Worm (Caenorhabditis elegans) whole organism, L1 larva: ENCODE results near the gene ugt-61.

Experiments
- C04F5.9 ChIP-seq: sonication (generic microtip); optimal IDR thresholded peaks from 2 replicates; lab custom pipeline; 2016; ENCODE audit warnings: missing genetic modification characterization, missing compliant biosample characterization
- C34B4.2 ChIP-seq: sonication (generic microtip); optimal IDR thresholded peaks from 2 replicates; lab custom pipeline; 2017; ENCODE audit warnings: mild to moderate bottlenecking, missing genetic modification characterization, missing compliant biosample characterization
- aha-1 ChIP-seq: fragments of 150-350 bp; optimal IDR thresholded peaks from 2 replicates; lab custom pipeline; 2014; ENCODE audit warnings: missing biosample characterization, missing genetic modification characterization
- alr-1 ChIP-seq: fragments of 200-800 bp; sonication (Bioruptor generic); optimal IDR thresholded peaks from 2 replicates; lab custom pipeline; 2018; ENCODE audit warnings: borderline replicate concordance, mild to moderate bottlenecking, missing genetic modification characterization, missing compliant biosample characterization
- ama-1 ChIP-seq: fragments of 150-350 bp; optimal IDR thresholded peaks from 2 replicates; lab custom pipeline; 2014
- blmp-1 ChIP-seq: fragments of 150-350 bp; optimal IDR thresholded peaks from 2 replicates; lab custom pipeline; 2014; ENCODE audit warnings: missing biosample characterization, missing genetic modification characterization
- ceh-63 ChIP-seq: fragments of 200-800 bp; sonication (Bioruptor generic); optimal IDR thresholded peaks from 2 replicates; lab custom pipeline; 2018; ENCODE audit warnings: mild to moderate bottlenecking, missing genetic modification characterization, missing compliant biosample characterization
- dpl-1 ChIP-seq, 3 experiments: fragments of 150-350 bp in 2 of 3; sonication (generic microtip) in 1 of 3; optimal IDR thresholded peaks; 2 replicates each; lab custom pipeline; 2014 to 2017; ENCODE audit warnings: missing biosample characterization in 3 of 3, missing genetic modification characterization in 3 of 3, missing genetic modification reagents in 3 of 3
- dsc-1 ChIP-seq: sonication (generic microtip); optimal IDR thresholded peaks from 2 replicates; lab custom pipeline; 2016; ENCODE audit warnings: mild to moderate bottlenecking, missing genetic modification characterization, missing compliant biosample characterization
- egl-13 ChIP-seq: sonication (generic microtip); optimal IDR thresholded peaks from 2 replicates; lab custom pipeline; 2016; ENCODE audit warnings: missing genotype, missing genetic modification reagents, missing genetic modification characterization, missing compliant biosample characterization
- egl-27 ChIP-seq, 2 experiments: fragments of 150-350 bp in 1 of 2; sonication (generic microtip); optimal IDR thresholded peaks; 3 replicates each; lab custom pipeline; 2017 to 2018; ENCODE audit warnings: missing biosample characterization in 2 of 2, missing genetic modification characterization in 2 of 2, missing genetic modification reagents in 2 of 2
- elt-2 ChIP-seq: sonication (generic microtip); optimal IDR thresholded peaks from 2 replicates; lab custom pipeline; 2016; ENCODE audit warnings: missing genetic modification characterization, mild to moderate bottlenecking, inconsistent platforms, missing compliant biosample characterization, missing genetic modification reagents
- elt-3 ChIP-seq, 6 experiments: fragments of 150-350 bp in 1 of 6; sonication (generic microtip); optimal IDR thresholded peaks; 2 replicates each; lab custom pipeline; 2017 to 2018; ENCODE audit warnings: missing biosample characterization in 6 of 6, missing genetic modification characterization in 6 of 6, inconsistent platforms in 1 of 6
- ets-5 ChIP-seq: fragments of 200-800 bp; sonication (Bioruptor generic); IDR thresholded peaks from 2 replicates; pipeline ENCODE4 v1.3.6; 2022; ENCODE audit warnings: missing genetic modification characterization, missing compliant biosample characterization
- fkh-4 ChIP-seq: sonication (generic microtip); optimal IDR thresholded peaks from 2 replicates; lab custom pipeline; 2016; ENCODE audit warnings: missing compliant biosample characterization, missing genetic modification characterization, borderline replicate concordance
- fkh-8 ChIP-seq: sonication (generic microtip); optimal IDR thresholded peaks from 2 replicates; lab custom pipeline; 2016; ENCODE audit warnings: mild to moderate bottlenecking, missing genetic modification characterization, missing compliant biosample characterization
- fos-1 ChIP-seq: fragments of 150-350 bp; optimal IDR thresholded peaks from 2 replicates; lab custom pipeline; 2014; ENCODE audit warnings: missing biosample characterization, missing genetic modification characterization
- hlh-17 ChIP-seq: fragments of 200-800 bp; sonication (Bioruptor generic); optimal IDR thresholded peaks from 2 replicates; lab custom pipeline; 2018; ENCODE audit warnings: missing genetic modification characterization, mild to moderate bottlenecking, missing compliant biosample characterization, moderate library complexity, borderline replicate concordance
- hpl-2 ChIP-seq: fragments of 150-350 bp; optimal IDR thresholded peaks from 2 replicates; lab custom pipeline; 2014; ENCODE audit warnings: missing biosample characterization, missing genetic modification reagents, missing genetic modification characterization
- irx-1 ChIP-seq: sonication (generic microtip); optimal IDR thresholded peaks from 2 replicates; lab custom pipeline; 2016; ENCODE audit warnings: missing genetic modification characterization, missing compliant biosample characterization
- isw-1 ChIP-seq: fragments of 200-800 bp; sonication (Bioruptor generic); IDR thresholded peaks from 2 replicates; pipeline ENCODE4 v1.3.6; 2022; ENCODE audit warnings: missing genetic modification characterization, missing compliant biosample characterization
- jun-1 ChIP-seq: fragments of 150-350 bp; optimal IDR thresholded peaks from 2 replicates; lab custom pipeline; 2014; ENCODE audit warnings: missing biosample characterization, missing genetic modification reagents, missing genetic modification characterization
- lin-13 ChIP-seq: fragments of 150-350 bp; optimal IDR thresholded peaks from 2 replicates; lab custom pipeline; 2014; ENCODE audit warnings: missing biosample characterization, missing genetic modification reagents, missing genetic modification characterization
- lin-14 ChIP-seq: fragments of 200-800 bp; sonication (Bioruptor generic); optimal IDR thresholded peaks from 2 replicates; lab custom pipeline; 2018; ENCODE audit warnings: mild to moderate bottlenecking, missing genetic modification characterization, moderate library complexity, missing compliant biosample characterization
- lin-15B ChIP-seq: fragments of 150-350 bp; sonication (generic microtip); optimal IDR thresholded peaks from 3 replicates; lab custom pipeline; 2014; ENCODE audit warnings: missing biosample characterization, missing genetic modification characterization
- lin-39 ChIP-seq: fragments of 150-350 bp; optimal IDR thresholded peaks from 2 replicates; lab custom pipeline; 2014; ENCODE audit warnings: missing biosample characterization, missing genetic modification reagents, missing genetic modification characterization
- lsy-2 ChIP-seq, 2 experiments: fragments of 150-350 bp; optimal IDR thresholded peaks; 2 replicates each; lab custom pipeline; 2014; ENCODE audit warnings: missing biosample characterization in 2 of 2, missing genetic modification characterization in 2 of 2
- mab-9 ChIP-seq: fragments of 200-800 bp; sonication (Bioruptor generic); IDR thresholded peaks from 2 replicates; pipeline ENCODE4 v1.3.6; 2022; ENCODE audit warnings: missing genetic modification reagents, missing genetic modification characterization, missing compliant biosample characterization
- mef-2 ChIP-seq: fragments of 150-350 bp; optimal IDR thresholded peaks from 2 replicates; lab custom pipeline; 2014; ENCODE audit warnings: missing biosample characterization, missing genetic modification characterization
- mep-1 ChIP-seq: fragments of 150-350 bp; optimal IDR thresholded peaks from 2 replicates; lab custom pipeline; 2014; ENCODE audit warnings: missing biosample characterization, missing genetic modification characterization
- nhr-11 ChIP-seq: fragments of 150-350 bp; optimal IDR thresholded peaks from 2 replicates; lab custom pipeline; 2014; ENCODE audit warnings: missing biosample characterization, missing genetic modification characterization
- nhr-20 ChIP-seq: sonication (generic microtip); optimal IDR thresholded peaks from 2 replicates; lab custom pipeline; 2016; ENCODE audit warnings: mild to moderate bottlenecking, missing genetic modification characterization, missing compliant biosample characterization
- nhr-28 ChIP-seq: fragments of 150-350 bp; optimal IDR thresholded peaks from 2 replicates; lab custom pipeline; 2014; ENCODE audit warnings: missing biosample characterization, missing genetic modification characterization
- nhr-47 ChIP-seq: sonication (generic microtip); optimal IDR thresholded peaks from 2 replicates; lab custom pipeline; 2016; ENCODE audit warnings: mild to moderate bottlenecking, missing genetic modification characterization, moderate library complexity, missing compliant biosample characterization
- nhr-76 ChIP-seq: sonication (generic microtip); optimal IDR thresholded peaks from 2 replicates; lab custom pipeline; 2017; ENCODE audit warnings: missing biosample characterization, missing genetic modification characterization
- nhr-84 ChIP-seq: sonication (generic microtip); optimal IDR thresholded peaks from 2 replicates; lab custom pipeline; 2017; ENCODE audit warnings: missing biosample characterization, missing genetic modification characterization
- nhr-85 ChIP-seq: sonication (generic microtip); peaks from one replicate; lab custom pipeline; 2016; ENCODE audit warnings: missing genetic modification characterization, inconsistent platforms, missing compliant biosample characterization
- nhr-90 ChIP-seq: sonication (generic microtip); optimal IDR thresholded peaks from 2 replicates; lab custom pipeline; 2016; ENCODE audit warnings: mild to moderate bottlenecking, missing genetic modification characterization, missing compliant biosample characterization; ENCODE audit not compliant: poor library complexity
- pqm-1 ChIP-seq: sonication (generic microtip); optimal IDR thresholded peaks from 3 replicates; lab custom pipeline; 2017; ENCODE audit warnings: missing biosample characterization, missing genetic modification characterization
- skn-1 ChIP-seq: fragments of 150-350 bp; optimal IDR thresholded peaks from 2 replicates; lab custom pipeline; 2014; ENCODE audit warnings: missing biosample characterization, missing genetic modification characterization
- snpc-4 ChIP-seq: fragments of 150-350 bp; optimal IDR thresholded peaks from 2 replicates; lab custom pipeline; 2014; ENCODE audit warnings: missing biosample characterization, missing genetic modification characterization
- snu-23 ChIP-seq: sonication (generic microtip); optimal IDR thresholded peaks from 2 replicates; lab custom pipeline; 2016; ENCODE audit warnings: missing genetic modification characterization, missing compliant biosample characterization
- sox-4 ChIP-seq: sonication (generic microtip); optimal IDR thresholded peaks from 2 replicates; lab custom pipeline; 2016; ENCODE audit warnings: missing genetic modification characterization, missing compliant biosample characterization
- sptf-1 ChIP-seq: fragments of 150-350 bp; optimal IDR thresholded peaks from 2 replicates; lab custom pipeline; 2014; ENCODE audit warnings: missing biosample characterization, missing genetic modification characterization
- swsn-7 ChIP-seq: sonication (generic microtip); optimal IDR thresholded peaks from 2 replicates; lab custom pipeline; 2016; ENCODE audit warnings: missing genetic modification characterization, missing compliant biosample characterization
- unc-30 ChIP-seq: sonication (generic microtip); optimal IDR thresholded peaks from 2 replicates; lab custom pipeline; 2017; ENCODE audit warnings: missing biosample characterization, missing genetic modification characterization
- unc-62 ChIP-seq: fragments of 150-350 bp; optimal IDR thresholded peaks from 2 replicates; lab custom pipeline; 2014; ENCODE audit warnings: missing biosample characterization, missing genetic modification reagents, missing genetic modification characterization
- unc-86 ChIP-seq: sonication (generic microtip); optimal IDR thresholded peaks from 2 replicates; lab custom pipeline; 2016; ENCODE audit warnings: missing genetic modification characterization, missing compliant biosample characterization
- unc-98 ChIP-seq: fragments of 200-800 bp; sonication (Bioruptor generic); IDR thresholded peaks from 2 replicates; pipeline ENCODE4 v1.3.6; 2022; ENCODE audit warnings: missing genetic modification characterization, missing compliant biosample characterization
- vab-15 ChIP-seq: sonication (generic microtip); optimal IDR thresholded peaks from 2 replicates; lab custom pipeline; 2017; ENCODE audit warnings: missing genotype, mild to moderate bottlenecking, missing genetic modification characterization, missing compliant biosample characterization
- xbp-1 ChIP-seq: sonication (generic microtip); optimal IDR thresholded peaks from 2 replicates; lab custom pipeline; 2016; ENCODE audit warnings: missing genetic modification characterization, missing compliant biosample characterization
- zip-4 ChIP-seq: fragments of 200-800 bp; sonication (Bioruptor generic); optimal IDR thresholded peaks from 2 replicates; lab custom pipeline; 2018; ENCODE audit warnings: mild to moderate bottlenecking, missing genetic modification characterization, moderate library complexity, missing compliant biosample characterization
- ztf-11 ChIP-seq, 2 experiments: sonication (generic microtip); optimal IDR thresholded peaks; 2 replicates each; lab custom pipeline; 2016 to 2017; ENCODE audit warnings: missing genetic modification characterization in 2 of 2, missing biosample characterization in 1 of 2, missing compliant biosample characterization in 1 of 2
- ztf-4 ChIP-seq: fragments of 150-350 bp; optimal IDR thresholded peaks from 2 replicates; lab custom pipeline; 2014; ENCODE audit warnings: missing biosample characterization, missing genetic modification characterization

ugt-61 gene

ce11 chrV:4742190-4742589, at the start of gene ugt-61:
Gene ugt-61, plus strand, starts transcription at chrV:4742422.
- TF ChIP-seq lin-15B, result no peak
- TF ChIP-seq lin-13 (GFP tag; lab: Kevin White, UChicago), result no peak
- no peak for TF ChIP-seq lin-39 (tag; lab: Kevin White, UChicago)
- TF ChIP-seq dsc-1 (tag; lab: Kevin White, UChicago), result no peak
- no peak for TF ChIP-seq swsn-7 (tag; lab: Kevin White, UChicago)
- no peak for TF ChIP-seq egl-13
- peak; percentile 13 for TF ChIP-seq mep-1 (tag; lab: Kevin White, UChicago)
- no peak for TF ChIP-seq nhr-11
- no peak for TF ChIP-seq ztf-4 (tag; lab: Kevin White, UChicago)
- TF ChIP-seq pqm-1, result no peak
- TF ChIP-seq alr-1 (tag; lab: Kevin White, UChicago), result no peak
- no peak for TF ChIP-seq sptf-1
- TF ChIP-seq egl-27 (tag; optimal IDR thresholded peaks at IDR 0.05; lab: Kevin White, UChicago), result no peak
- TF ChIP-seq nhr-76 (tag; lab: Kevin White, UChicago), result no peak
- TF ChIP-seq ceh-63 (GFP tag; lab: Kevin White, UChicago), result no peak
- TF ChIP-seq blmp-1 (tag; lab: Kevin White, UChicago), result peak; percentile 33
- TF ChIP-seq lsy-2 (tag; optimal IDR thresholded peaks at IDR 0.05; lab: Kevin White, UChicago), result no peak
- TF ChIP-seq nhr-47 (tag; lab: Kevin White, UChicago), result no peak
- no peak for TF ChIP-seq mab-9 (GFP tag; lab: Robert Waterston, UW)
- TF ChIP-seq unc-98, result no peak
- no peak for TF ChIP-seq nhr-28 (tag; lab: Kevin White, UChicago)
- TF ChIP-seq hlh-17 (GFP tag; lab: Kevin White, UChicago), result no peak
- no peak for TF ChIP-seq C34B4.2 (tag; lab: Kevin White, UChicago)
- TF ChIP-seq skn-1 (tag; lab: Kevin White, UChicago), result no peak
- TF ChIP-seq C04F5.9 (tag; lab: Kevin White, UChicago), result no peak
- TF ChIP-seq elt-2, result no peak
- no peak for TF ChIP-seq jun-1
- TF ChIP-seq mef-2 (tag; lab: Kevin White, UChicago), result no peak
- TF ChIP-seq nhr-85, result peak; percentile 81
- no peak for TF ChIP-seq fos-1 (tag; lab: Kevin White, UChicago)
- peak; percentile 21 for TF ChIP-seq nhr-90 (tag; lab: Kevin White, UChicago)
- TF ChIP-seq elt-3 (tag; optimal IDR thresholded peaks at IDR 0.05; lab: Kevin White, UChicago), result peak in 1 of 6 experiments; percentile 9
- TF ChIP-seq snu-23, result peak; percentile 41
- no peak for TF ChIP-seq vab-15
- TF ChIP-seq nhr-84, result no peak
- no peak for TF ChIP-seq ama-1 (lab: Kevin White, UChicago)
- no peak for TF ChIP-seq isw-1 (GFP tag; lab: Robert Waterston, UW)
- no peak for TF ChIP-seq ztf-11 (tag; optimal IDR thresholded peaks at IDR 0.05; lab: Kevin White, UChicago)
- TF ChIP-seq xbp-1 (tag; lab: Kevin White, UChicago), result no peak
- no peak for TF ChIP-seq fkh-4 (tag; lab: Kevin White, UChicago)
- TF ChIP-seq irx-1 (tag; lab: Kevin White, UChicago), result no peak
- no peak for TF ChIP-seq zip-4 (GFP tag; lab: Kevin White, UChicago)
- no peak for TF ChIP-seq unc-30 (tag; lab: Kevin White, UChicago)
- TF ChIP-seq fkh-8, result no peak
- TF ChIP-seq dpl-1 (GFP tag; optimal IDR thresholded peaks at IDR 0.05; lab: Kevin White, UChicago), result peak in 1 of 3 experiments; percentile 2
- no peak for TF ChIP-seq sox-4 (tag; lab: Kevin White, UChicago)
- no peak for TF ChIP-seq aha-1
- TF ChIP-seq unc-62 (GFP tag; lab: Kevin White, UChicago), result no peak
- peak; percentile 61 for TF ChIP-seq nhr-20 (tag; lab: Kevin White, UChicago)
- no peak for TF ChIP-seq hpl-2 (GFP tag; lab: Kevin White, UChicago)
- TF ChIP-seq unc-86 (tag; lab: Kevin White, UChicago), result no peak
- TF ChIP-seq lin-14, result peak; percentile 73
- TF ChIP-seq ets-5 (GFP tag; lab: Robert Waterston, UW), result no peak
- TF ChIP-seq snpc-4 (tag; lab: Kevin White, UChicago), result no peak
